Fruit fly (Drosophila melanogaster): ENCODE measurements around the gene yellow-c.

Gene yellow-c

DNA sequence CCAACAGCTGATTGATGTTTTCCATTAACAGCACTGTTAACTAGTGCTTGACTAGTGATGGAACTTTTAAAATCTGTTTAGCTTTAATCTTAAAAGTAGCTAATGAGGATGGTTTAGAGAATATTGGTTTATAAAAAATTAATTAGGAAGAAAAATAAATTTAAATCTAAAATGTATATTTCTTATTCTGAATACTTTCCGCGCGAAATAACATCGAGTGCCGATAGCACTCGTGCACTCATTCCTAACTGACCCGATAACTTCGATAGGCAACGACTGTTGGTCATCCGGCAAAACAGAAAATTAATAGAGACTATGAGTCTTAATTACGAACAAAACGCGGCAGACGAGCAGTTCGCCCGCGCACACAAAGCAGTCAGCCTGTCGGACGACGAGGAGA lies 25.5 kb upstream of the yellow-c start, which contains the start of the genes THG and Rnmt (continued):
- TF ChIP-seq CG6765 (GFP tag; optimal IDR thresholded peaks at IDR 0.05) (no peak), CG8765 (GFP tag; IDR thresholded peaks at IDR 0.05) (peak; percentile 68), CG34422 (GFP tag; IDR thresholded peaks at IDR 0.05) (peak; percentile 86), GATAe (GFP tag; conservative IDR thresholded peaks at IDR 0.05) (0 out of 2 replicates have a peak, but pooled peaks have one; percentile 35), CG7928 (GFP tag; optimal IDR thresholded peaks at IDR 0.05) (peak; percentile 54), slou (GFP tag; optimal IDR thresholded peaks at IDR 0.05) (peak; percentile 43), prd (optimal IDR thresholded peaks at IDR 0.05) (no peak), prd (GFP tag; IDR thresholded peaks at IDR 0.05) (peak; percentile 93), abd-A (tag; optimal IDR thresholded peaks at IDR 0.05) (peak; percentile 8), CG12299 (tag; optimal IDR thresholded peaks at IDR 0.05) (peak; percentile 81), Sry-δ (GFP tag; optimal IDR thresholded peaks at IDR 0.05) (peak; percentile 91), Optix (GFP tag; IDR thresholded peaks at IDR 0.05) (peak; percentile 77), gcm2 (GFP tag; optimal IDR thresholded peaks at IDR 0.05) (peak; percentile 38), Atf-2 (GFP tag; optimal IDR thresholded peaks at IDR 0.05) (peak; percentile 50), ash1 (GFP tag; optimal IDR thresholded peaks at IDR 0.05) (no peak), CG6689 (GFP tag; IDR thresholded peaks at IDR 0.05) (peak; percentile 89), vnd (GFP tag; IDR thresholded peaks at IDR 0.05; ENCODE audit: partially characterized antibody) (peak; percentile 82), ase (GFP tag; IDR thresholded peaks at IDR 0.05) (peak; percentile 41; the same call in 1 of the 3 replicates), nau (GFP tag; optimal IDR thresholded peaks at IDR 0.05) (peak; percentile 55), TFAM (GFP tag; optimal IDR thresholded peaks at IDR 0.05) (no peak), yki (optimal IDR thresholded peaks at IDR 0.05) (no peak), tup (GFP tag; optimal IDR thresholded peaks at IDR 0.05) (peak; percentile 76), CrebB (tag; optimal IDR thresholded peaks at IDR 0.05) (peak; percentile 61), Ssrp (tag; optimal IDR thresholded peaks at IDR 0.05) (peak; percentile 76), CG11456 (GFP tag; IDR thresholded peaks at IDR 0.05) (peak; percentile 85), zen (tag; optimal IDR thresholded peaks at IDR 0.05) (peak; percentile 83), gsb-n (tag; optimal IDR thresholded peaks at IDR 0.05) (peak; percentile 71), CG32532 (GFP tag; IDR thresholded peaks at IDR 0.05) (peak; percentile 91), CG10654 (GFP tag; optimal IDR thresholded peaks at IDR 0.05) (peak; percentile 79), danr (GFP tag; IDR thresholded peaks at IDR 0.05) (no peak), ftz-f1 (GFP tag; optimal IDR thresholded peaks at IDR 0.05) (peak; percentile 26), CG4424 (GFP tag; optimal IDR thresholded peaks at IDR 0.05) (peak; percentile 82), CoRest (tag; optimal IDR thresholded peaks at IDR 0.05) (peak; percentile 89), lbe (GFP tag; optimal IDR thresholded peaks at IDR 0.05) (peak; percentile 81), ken (GFP tag; IDR thresholded peaks at IDR 0.05) (peak; percentile 85), CG31224 (GFP tag; IDR thresholded peaks at IDR 0.05) (peak; percentile 58), fu2 (GFP tag; optimal IDR thresholded peaks at IDR 0.05) (peak; percentile 5), CG18764 (GFP tag; optimal IDR thresholded peaks at IDR 0.05) (peak; percentile 71), Drgx (GFP tag; IDR thresholded peaks at IDR 0.05) (peak; percentile 55), CG10565 (GFP tag; optimal IDR thresholded peaks at IDR 0.05) (no peak), Rx (GFP tag; IDR thresholded peaks at IDR 0.05) (peak; percentile 75), CG1602 (GFP tag; optimal IDR thresholded peaks at IDR 0.05) (peak; percentile 87), Sox102F (GFP tag; optimal IDR thresholded peaks at IDR 0.05) (peak; percentile 85), CG9932 (GFP tag; IDR thresholded peaks at IDR 0.05) (peak; percentile 94), CG10267 (tag; optimal IDR thresholded peaks at IDR 0.05) (peak; percentile 84), h (optimal IDR thresholded peaks at IDR 0.05) (no peak), CG14710 (tag; optimal IDR thresholded peaks at IDR 0.05) (peak; percentile 85), Myb (GFP tag; optimal IDR thresholded peaks at IDR 0.05) (peak; percentile 16), CG12071 (GFP tag; optimal IDR thresholded peaks at IDR 0.05) (no peak), tgo (GFP tag; IDR thresholded peaks at IDR 0.05) (peak; percentile 85), CG14050 (GFP tag; IDR thresholded peaks at IDR 0.05) (peak; percentile 53; the same call in 2 of the 3 replicates), Camta (GFP tag; optimal IDR thresholded peaks at IDR 0.05) (peak; percentile 56), CG17829 (tag; optimal IDR thresholded peaks at IDR 0.05) (peak; percentile 85)

Measured in whole organism, embryonic.